Worm (Caenorhabditis elegans): ENCODE data around the gene oac-38.

oac-38 gene

DNA sequence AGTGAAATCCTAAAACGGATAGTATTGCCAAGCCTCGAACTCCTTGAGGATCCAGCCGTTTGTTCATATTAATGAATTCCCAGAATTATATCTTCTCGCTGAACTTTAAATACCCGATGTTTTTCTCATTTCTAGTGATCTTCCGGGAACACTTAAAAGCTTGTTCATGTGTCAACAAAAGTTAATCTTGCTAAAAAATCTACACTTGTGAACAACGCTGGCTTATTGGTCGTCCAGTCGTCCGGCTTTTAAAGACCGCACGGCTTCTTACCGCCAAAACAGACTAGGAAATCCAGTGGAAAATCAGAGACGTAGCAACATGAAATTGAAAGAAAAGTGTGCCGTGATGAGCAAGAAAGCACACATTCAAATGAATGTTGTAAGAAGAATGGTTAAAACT, at the start of gene oac-38:
Gene oac-38 (minus strand): TSS at position 101 of the 400 bp plus-strand sequence.
- no peak for TF ChIP-seq rbr-2 (tag; optimal IDR thresholded peaks at IDR 0.05)
- TF ChIP-seq nhr-41 (GFP tag; IDR thresholded peaks at IDR 0.05), result no peak
- no peak for TF ChIP-seq Y105C5A.15 (GFP tag; IDR thresholded peaks at IDR 0.05)
- no peak for TF ChIP-seq nhr-6 (tag; optimal IDR thresholded peaks at IDR 0.05)
- TF ChIP-seq mes-2 (tag; optimal IDR thresholded peaks at IDR 0.05; ENCODE audit: poor library complexity, severe bottlenecking), result no peak
- no peak for TF ChIP-seq attf-4 (tag; optimal IDR thresholded peaks at IDR 0.05)
- TF ChIP-seq Y48G9A.11 (GFP tag; IDR thresholded peaks at IDR 0.05), result no peak
- TF ChIP-seq fos-1 (tag; optimal IDR thresholded peaks at IDR 0.05), result no peak
- no peak for TF ChIP-seq ceh-32 (tag; optimal IDR thresholded peaks at IDR 0.05; ENCODE audit: poor library complexity)
- TF ChIP-seq ces-1 (GFP tag; optimal IDR thresholded peaks at IDR 0.05), result no peak
- no peak for TF ChIP-seq ceh-62 (tag; optimal IDR thresholded peaks at IDR 0.05)
- TF ChIP-seq lin-15B (tag; optimal IDR thresholded peaks at IDR 0.05), result no peak
- no peak for TF ChIP-seq ctbp-1 (GFP tag; IDR thresholded peaks at IDR 0.05)
- TF ChIP-seq F26F4.8 (GFP tag; conservative IDR thresholded peaks at IDR 0.05), result no peak
- TF ChIP-seq dpl-1 (GFP tag; optimal IDR thresholded peaks at IDR 0.05), result no peak

DNA sequence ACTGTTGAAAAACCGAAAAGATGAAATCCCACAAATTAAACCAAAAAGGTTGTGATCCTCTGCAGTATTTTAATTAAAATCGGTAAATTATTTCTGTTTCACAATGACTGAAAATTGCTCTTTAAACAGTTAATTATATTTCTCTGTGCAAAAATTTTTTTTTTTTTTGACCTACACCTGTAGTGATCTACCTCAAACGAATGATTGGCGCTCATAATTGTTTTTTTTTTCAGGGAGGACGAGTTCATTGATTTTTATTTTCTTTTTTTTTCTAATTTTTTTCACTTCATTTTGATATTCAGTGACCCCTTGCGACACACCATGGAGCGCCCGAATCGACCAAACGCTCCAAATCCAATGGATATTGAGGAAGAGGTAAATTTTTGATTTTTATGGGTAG, 43.0 kb upstream of the oac-38 start, which contains the start of gene F02H6.2:
Gene F02H6.2 (plus strand): TSS at position 301 of the 400 bp plus-strand sequence.
- TF ChIP-seq saeg-2 (GFP tag; IDR thresholded peaks at IDR 0.05) (no peak), mep-1 (tag; optimal IDR thresholded peaks at IDR 0.05) (no peak), ceh-44 (GFP tag; IDR thresholded peaks at IDR 0.05) (no peak), daf-12 (tag; optimal IDR thresholded peaks at IDR 0.05) (no peak), lin-15B (tag; optimal IDR thresholded peaks at IDR 0.05) (no peak), attf-4 (tag; optimal IDR thresholded peaks at IDR 0.05) (no peak), nhr-28 (tag; optimal IDR thresholded peaks at IDR 0.05) (no peak), rbr-2 (tag; optimal IDR thresholded peaks at IDR 0.05) (no peak), dmd-8 (GFP tag; IDR thresholded peaks at IDR 0.05) (no peak)

DNA sequence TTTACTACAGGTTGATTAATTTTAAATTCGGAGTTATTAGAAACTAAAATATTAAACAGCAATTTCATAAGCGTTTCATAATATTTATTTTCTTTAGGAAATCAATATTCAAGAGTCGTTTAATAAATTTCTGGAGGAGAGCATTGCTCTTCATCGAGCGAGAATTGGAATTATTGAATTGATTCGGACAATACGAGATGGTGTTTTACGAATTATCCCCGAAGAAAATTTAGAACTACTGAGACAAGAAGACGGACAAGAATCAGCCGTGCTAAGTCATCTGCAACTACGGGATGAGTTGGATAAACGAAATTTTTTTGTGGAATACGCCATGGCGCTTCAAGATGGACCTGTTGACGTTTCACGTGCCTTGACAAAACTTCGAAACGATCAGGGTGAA, 41.2 kb upstream of the oac-38 start:
- TF ChIP-seq unc-62 (GFP tag; optimal IDR thresholded peaks at IDR 0.05 in 1 of 2), result peak in 1 of 2 experiments; percentile 96
- TF ChIP-seq unc-62 (tag; optimal IDR thresholded peaks at IDR 0.05), result no peak
- no peak for TF ChIP-seq lir-3 (tag; optimal IDR thresholded peaks at IDR 0.05)

DNA sequence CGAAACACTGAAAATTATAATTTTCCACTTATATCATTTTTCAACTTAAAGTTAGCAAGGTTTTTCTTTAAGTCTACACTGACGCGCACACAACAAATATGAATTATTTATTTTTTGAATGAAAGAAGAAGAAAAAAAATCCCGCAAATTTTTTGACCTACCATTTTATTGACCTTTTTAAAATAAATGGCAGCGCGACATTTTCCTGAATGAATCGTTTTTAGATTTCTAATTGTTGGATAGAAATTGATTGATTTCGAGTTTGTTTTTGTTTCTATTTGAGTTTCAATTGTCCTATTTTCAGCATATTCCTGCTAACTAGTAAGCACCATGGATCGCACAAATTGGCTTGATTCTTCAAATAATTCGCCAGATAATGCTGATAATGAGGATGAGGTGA, 40.0 kb upstream of the oac-38 start, which contains the start of gene K01G12.3:
Gene K01G12.3 (plus strand): TSS at position 301 of the 400 bp plus-strand sequence.
- TF ChIP-seq F26F4.8 (GFP tag; conservative IDR thresholded peaks at IDR 0.05) (no peak), Y5F2A.4 (GFP tag; optimal IDR thresholded peaks at IDR 0.05) (no peak), fkh-10 (GFP tag; optimal IDR thresholded peaks at IDR 0.05) (no peak)

DNA sequence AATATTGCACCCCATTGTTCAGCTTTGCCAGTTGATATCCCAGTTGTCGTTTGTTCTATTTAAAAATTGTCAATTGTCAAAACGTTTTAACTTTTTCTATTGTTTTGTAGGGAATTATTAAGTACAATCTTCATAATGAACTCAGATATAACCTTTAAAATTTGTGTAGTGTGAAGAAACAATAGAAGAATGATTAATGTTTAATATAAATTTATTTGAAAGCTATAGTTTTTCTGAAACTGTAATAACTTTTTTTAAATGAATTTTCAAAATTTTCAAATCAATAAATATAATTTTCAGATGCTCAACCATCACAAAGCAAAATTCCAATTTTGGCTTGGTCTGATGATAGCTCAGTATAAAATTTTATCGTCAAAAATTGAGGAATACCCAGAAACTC, 38.8 kb upstream of the oac-38 start, which contains the start of gene K01G12.22:
Gene K01G12.22 (plus strand): TSS at position 301 of the 400 bp plus-strand sequence.
- no peak for TF ChIP-seq F49E8.2 (tag; optimal IDR thresholded peaks at IDR 0.05; ENCODE audit: borderline replicate concordance)
- no peak for TF ChIP-seq ceh-62 (tag; optimal IDR thresholded peaks at IDR 0.05)
- TF ChIP-seq lin-13 (GFP tag; optimal IDR thresholded peaks at IDR 0.05), result no peak
- no peak for TF ChIP-seq lsy-2 (tag; optimal IDR thresholded peaks at IDR 0.05)
- TF ChIP-seq hlh-11 (tag; optimal IDR thresholded peaks at IDR 0.05), result no peak

DNA sequence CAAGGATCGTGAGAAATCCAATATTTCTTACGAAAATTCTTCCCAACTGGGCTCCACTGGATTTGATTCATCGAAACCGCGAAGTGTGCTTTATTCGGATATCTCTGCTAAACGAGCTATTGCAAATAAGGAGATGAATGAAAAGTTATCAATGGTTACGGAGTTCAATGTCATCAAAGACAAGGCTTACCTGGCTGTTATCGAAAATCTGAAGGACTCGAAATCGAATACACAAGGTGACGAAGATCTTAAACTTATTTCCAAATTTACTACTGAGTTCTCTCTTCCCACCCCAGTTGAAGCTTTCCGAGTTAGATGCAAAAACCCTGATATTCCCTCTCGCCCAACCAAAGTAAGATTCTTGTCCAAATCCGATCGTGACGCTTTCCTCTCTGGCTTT, 33.1 kb upstream of the oac-38 start:
- TF ChIP-seq dmd-6 (GFP tag; IDR thresholded peaks at IDR 0.05) (no peak), unc-130 (GFP tag; optimal IDR thresholded peaks at IDR 0.05) (no peak), nhr-76 (tag; optimal IDR thresholded peaks at IDR 0.05) (no peak), pqm-1 (tag; optimal IDR thresholded peaks at IDR 0.05) (no peak), daf-12 (tag; optimal IDR thresholded peaks at IDR 0.05) (no peak)

Data from whole organism, L4 larva.